Fruit fly (Drosophila melanogaster): ENCODE data around the gene dnk.
A peak's percentile ranks its signal among the peaks of the same experiment; 100 is the strongest.

The dnk gene

DNA sequence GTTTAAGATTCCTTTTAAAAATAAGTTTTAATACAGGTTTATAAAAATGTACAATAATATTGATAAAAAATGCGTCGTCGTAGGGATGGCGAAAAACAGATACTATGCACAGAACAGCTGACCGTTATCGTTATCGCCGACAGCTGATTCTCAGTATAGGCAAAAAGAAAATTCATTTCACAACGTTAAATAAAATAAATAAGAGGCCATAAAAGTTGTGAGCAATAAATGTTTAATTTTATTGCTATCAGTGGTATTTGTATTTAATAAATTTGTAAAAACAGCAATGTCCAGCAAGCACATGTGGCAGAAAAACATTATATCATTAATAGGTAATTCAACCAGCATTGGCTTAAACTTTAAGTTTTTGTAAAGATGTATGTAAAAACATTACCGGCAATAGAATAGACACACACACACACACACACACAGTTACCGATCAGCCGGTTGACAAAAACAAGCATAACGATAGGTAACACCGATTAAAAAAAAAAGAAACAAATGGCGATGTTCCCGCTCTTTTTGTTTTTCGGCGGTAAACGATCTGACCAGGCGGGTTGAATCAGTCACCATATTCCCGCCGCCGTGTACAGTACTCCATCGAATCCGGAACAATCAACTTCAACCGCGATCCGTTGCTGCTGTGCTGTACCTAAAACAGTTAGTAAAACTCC, at the start of gene dnk, which contains the start of gene Smu1 (continued):
- TF ChIP-seq tio (GFP tag; optimal IDR thresholded peaks at IDR 0.05) (no peak), CG17912 (GFP tag; optimal IDR thresholded peaks at IDR 0.05) (no peak), dpn (GFP tag; optimal IDR thresholded peaks at IDR 0.05) (no peak), CG9609 (GFP tag; optimal IDR thresholded peaks at IDR 0.05) (no peak), CG13894 (tag; optimal IDR thresholded peaks at IDR 0.05) (no peak), CG4404 (GFP tag; IDR thresholded peaks at IDR 0.05) (no peak), CG34376 (GFP tag; optimal IDR thresholded peaks at IDR 0.05) (no peak), PHDP (tag; optimal IDR thresholded peaks at IDR 0.05) (no peak), CG1603 (tag; optimal IDR thresholded peaks at IDR 0.05) (no peak), CG4424 (GFP tag; optimal IDR thresholded peaks at IDR 0.05) (no peak), CG43689 (GFP tag; IDR thresholded peaks at IDR 0.05) (no peak), prd (optimal IDR thresholded peaks at IDR 0.05) (no peak), prd (GFP tag; IDR thresholded peaks at IDR 0.05) (no peak), CG7928 (GFP tag; optimal IDR thresholded peaks at IDR 0.05) (peak; percentile 90), Stat92E (GFP tag; optimal IDR thresholded peaks at IDR 0.05) (no peak), CG4730 (GFP tag; IDR thresholded peaks at IDR 0.05) (no peak), toy (GFP tag; IDR thresholded peaks at IDR 0.05) (no peak), CG7556 (GFP tag; optimal IDR thresholded peaks at IDR 0.05) (no peak), Nf-YA (GFP tag; IDR thresholded peaks at IDR 0.05) (no peak), Rfx (GFP tag; IDR thresholded peaks at IDR 0.05) (no peak), CG13287 (GFP tag; IDR thresholded peaks at IDR 0.05; ENCODE audit: partially characterized antibody) (peak; percentile 56), emc (GFP tag; optimal IDR thresholded peaks at IDR 0.05) (no peak), CG12744 (GFP tag; optimal IDR thresholded peaks at IDR 0.05) (no peak), slp2 (GFP tag; optimal IDR thresholded peaks at IDR 0.05) (no peak), CG2199 (GFP tag; IDR thresholded peaks at IDR 0.05) (no peak), CTCF (GFP tag; optimal IDR thresholded peaks at IDR 0.05) (no peak), az2 (GFP tag; optimal IDR thresholded peaks at IDR 0.05) (no peak), CG32767 (GFP tag; IDR thresholded peaks at IDR 0.05) (no peak), fu2 (GFP tag; optimal IDR thresholded peaks at IDR 0.05) (no peak), CG2875 (GFP tag; optimal IDR thresholded peaks at IDR 0.05) (no peak), Hmr (GFP tag; optimal IDR thresholded peaks at IDR 0.05) (no peak), vfl (GFP tag; optimal IDR thresholded peaks at IDR 0.05) (no peak), da (GFP tag; optimal IDR thresholded peaks at IDR 0.05) (no peak), C15 (GFP tag; IDR thresholded peaks at IDR 0.05) (no peak), CG1529 (GFP tag; optimal IDR thresholded peaks at IDR 0.05) (no peak), caup (GFP tag; optimal IDR thresholded peaks at IDR 0.05; ENCODE audit: severe bottlenecking) (no peak), bsh (GFP tag; optimal IDR thresholded peaks at IDR 0.05) (no peak), CG15269 (tag; optimal IDR thresholded peaks at IDR 0.05) (no peak), Bdp1 (GFP tag; optimal IDR thresholded peaks at IDR 0.05) (no peak), ap (GFP tag; IDR thresholded peaks at IDR 0.05) (no peak), CG8924 (tag; optimal IDR thresholded peaks at IDR 0.05) (peak; percentile 70), CG14050 (GFP tag; IDR thresholded peaks at IDR 0.05) (no peak), pan (optimal IDR thresholded peaks at IDR 0.05) (no peak), pan (GFP tag; optimal IDR thresholded peaks at IDR 0.05 in 1 of 2, IDR thresholded peaks at IDR 0.05 in 1 of 2) (no peak), CG6689 (GFP tag; IDR thresholded peaks at IDR 0.05) (no peak), usp (GFP tag; optimal IDR thresholded peaks at IDR 0.05) (no peak), Atf6 (GFP tag; IDR thresholded peaks at IDR 0.05) (no peak), CG1024 (GFP tag; IDR thresholded peaks at IDR 0.05) (no peak), CG8359 (GFP tag; optimal IDR thresholded peaks at IDR 0.05; ENCODE audit: borderline replicate concordance) (no peak), Camta (GFP tag; optimal IDR thresholded peaks at IDR 0.05) (no peak), CG9437 (GFP tag; optimal IDR thresholded peaks at IDR 0.05) (peak; percentile 13), CG17385 (GFP tag; optimal IDR thresholded peaks at IDR 0.05) (no peak)

Measured in whole organism, embryonic.